Worm (Caenorhabditis elegans): ENCODE measurements around the gene R02F2.10.

The R02F2.10 gene

DNA sequence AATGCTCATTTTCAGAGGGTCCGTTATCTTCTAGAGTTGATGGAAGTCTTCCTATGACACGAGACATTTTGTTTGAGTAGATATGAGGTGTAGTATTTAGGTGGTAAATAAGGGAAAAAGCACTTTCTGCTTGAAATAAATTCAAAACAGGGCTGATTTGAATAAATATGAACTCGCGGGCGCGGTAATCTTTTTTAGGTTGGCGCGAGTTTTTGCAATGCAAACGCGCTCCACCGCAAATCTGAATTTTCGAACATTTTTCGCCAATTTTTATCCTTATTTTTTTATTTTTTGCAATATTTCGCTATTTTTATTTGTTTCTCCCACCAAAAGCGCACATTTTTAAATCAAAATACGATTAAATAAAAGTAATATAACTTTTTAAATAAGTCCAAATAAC, 29.9 kb upstream of the R02F2.10 start, which contains the start of gene skpt-1:
skpt-1 (minus strand) TSS at position 219 of the 400 bp plus-strand sequence.
- TF ChIP-seq C34F6.9 (tag; optimal IDR thresholded peaks at IDR 0.05) = peak; percentile 51
- TF ChIP-seq nhr-25 (tag; optimal IDR thresholded peaks at IDR 0.05) = no peak
- peak; percentile 65 for TF ChIP-seq unc-55 (GFP tag; optimal IDR thresholded peaks at IDR 0.05)
- no peak for TF ChIP-seq sem-4 (tag; optimal IDR thresholded peaks at IDR 0.05)
- peak; percentile 7 for TF ChIP-seq nhr-129 (tag; optimal IDR thresholded peaks at IDR 0.05)
- peak; percentile 9 for TF ChIP-seq fos-1 (tag; optimal IDR thresholded peaks at IDR 0.05)
- no peak for TF ChIP-seq nhr-6 (tag; optimal IDR thresholded peaks at IDR 0.05)
- no peak for TF ChIP-seq ZK546.5 (tag; optimal IDR thresholded peaks at IDR 0.05)
- TF ChIP-seq gmeb-1 (tag; optimal IDR thresholded peaks at IDR 0.05) = peak; percentile 82
- TF ChIP-seq lsy-2 (tag; optimal IDR thresholded peaks at IDR 0.05) = peak in 1 of 2 experiments; percentile 76

DNA sequence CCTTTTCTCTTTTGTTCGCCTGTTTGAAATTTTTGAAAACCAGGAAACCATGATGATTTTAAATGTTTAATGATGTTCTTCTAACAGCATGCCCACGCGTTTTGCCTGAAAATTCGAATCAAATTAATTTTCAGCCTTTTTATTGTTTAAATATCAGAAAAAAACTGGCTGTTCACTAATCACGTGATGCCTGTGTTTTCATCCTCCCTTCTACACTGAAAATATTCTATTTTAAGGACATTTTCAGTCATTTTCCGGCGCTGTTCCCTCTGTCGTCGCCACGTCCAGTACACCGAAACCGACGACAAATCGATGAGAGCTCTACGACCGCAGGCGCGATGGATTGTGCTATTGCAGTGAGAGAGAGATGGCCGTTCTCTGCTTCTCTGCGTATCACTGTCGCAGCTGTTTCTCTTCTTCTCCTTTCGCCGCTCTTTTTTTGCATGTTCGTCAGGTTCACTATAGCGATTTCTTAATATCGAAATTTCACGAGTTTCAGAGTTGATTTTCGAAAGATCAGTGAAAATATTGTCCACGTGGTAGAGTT, 28.3 kb upstream of the R02F2.10 start, which contains the start of gene F48E8.8:
F48E8.8 (minus strand) TSS at position 51 of the 547 bp plus-strand sequence.
- TF ChIP-seq nhr-11 (tag; optimal IDR thresholded peaks at IDR 0.05) (no peak), unc-62 (GFP tag; optimal IDR thresholded peaks at IDR 0.05) (no peak), dmd-4 (tag; optimal IDR thresholded peaks at IDR 0.05) (no peak), unc-55 (GFP tag; optimal IDR thresholded peaks at IDR 0.05) (peak; percentile 71), mdl-1 (tag; optimal IDR thresholded peaks at IDR 0.05) (no peak), nhr-6 (tag; optimal IDR thresholded peaks at IDR 0.05) (no peak), aly-2 (tag; optimal IDR thresholded peaks at IDR 0.05) (no peak), nhr-129 (tag; optimal IDR thresholded peaks at IDR 0.05) (peak; percentile 85), nhr-237 (tag; optimal IDR thresholded peaks at IDR 0.05) (no peak), sma-9 (GFP tag; optimal IDR thresholded peaks at IDR 0.05) (peak; percentile 59), sma-9 (tag; optimal IDR thresholded peaks at IDR 0.05) (no peak), lin-39 (tag; optimal IDR thresholded peaks at IDR 0.05) (no peak), lsy-2 (tag; optimal IDR thresholded peaks at IDR 0.05) (peak; percentile 21 to 80), zag-1 (tag; optimal IDR thresholded peaks at IDR 0.05) (no peak), nhr-21 (tag; optimal IDR thresholded peaks at IDR 0.05) (no peak), sma-3 (GFP tag; optimal IDR thresholded peaks at IDR 0.05) (no peak), crh-2 (tag; optimal IDR thresholded peaks at IDR 0.05) (peak; percentile 61), unc-39 (tag; optimal IDR thresholded peaks at IDR 0.05) (no peak), ztf-1 (GFP tag; conservative IDR thresholded peaks at IDR 0.05) (no peak), egl-27 (tag; optimal IDR thresholded peaks at IDR 0.05) (no peak), ztf-11 (tag; optimal IDR thresholded peaks at IDR 0.05) (no peak), peb-1 (tag; optimal IDR thresholded peaks at IDR 0.05) (no peak), nhr-12 (tag; optimal IDR thresholded peaks at IDR 0.05) (no peak), Y55F3AM.14 (GFP tag; optimal IDR thresholded peaks at IDR 0.05) (no peak), nhr-23 (tag; optimal IDR thresholded peaks at IDR 0.05) (no peak), gmeb-1 (tag; optimal IDR thresholded peaks at IDR 0.05) (peak; percentile 11), F13H6.1 (tag; optimal IDR thresholded peaks at IDR 0.05) (peak; percentile 79), mbf-1 (tag; optimal IDR thresholded peaks at IDR 0.05) (no peak), nhr-77 (tag; optimal IDR thresholded peaks at IDR 0.05) (no peak), ceh-82 (tag; optimal IDR thresholded peaks at IDR 0.05) (no peak), elt-1 (tag; optimal IDR thresholded peaks at IDR 0.05) (no peak), fos-1 (tag; optimal IDR thresholded peaks at IDR 0.05) (peak; percentile 15), lin-13 (GFP tag; optimal IDR thresholded peaks at IDR 0.05) (peak; percentile 18), ZK546.5 (tag; optimal IDR thresholded peaks at IDR 0.05) (no peak), skn-1 (tag; optimal IDR thresholded peaks at IDR 0.05) (no peak), ceh-16 (tag; optimal IDR thresholded peaks at IDR 0.05) (no peak), snpc-4 (tag; optimal IDR thresholded peaks at IDR 0.05) (no peak), C34F6.9 (tag; optimal IDR thresholded peaks at IDR 0.05) (peak; percentile 59), nhr-10 (tag; optimal IDR thresholded peaks at IDR 0.05) (no peak), ama-1 (optimal IDR thresholded peaks at IDR 0.05) (no peak), ztf-4 (tag; optimal IDR thresholded peaks at IDR 0.05) (no peak), elt-3 (tag; optimal IDR thresholded peaks at IDR 0.05) (no peak), alr-1 (tag; optimal IDR thresholded peaks at IDR 0.05) (no peak), mab-5 (tag; optimal IDR thresholded peaks at IDR 0.05) (no peak), R02D3.7 (tag; optimal IDR thresholded peaks at IDR 0.05) (no peak), sem-4 (tag; optimal IDR thresholded peaks at IDR 0.05) (peak; percentile 13), lin-11 (tag; optimal IDR thresholded peaks at IDR 0.05) (peak; percentile 41), blmp-1 (tag; optimal IDR thresholded peaks at IDR 0.05; ENCODE audit: insufficient read depth) (no peak), nhr-25 (tag; optimal IDR thresholded peaks at IDR 0.05) (no peak)

All from whole organism, L2 larva.